Fruit fly (Drosophila melanogaster) whole organism, pupa: ENCODE measurements around the gene gammaTub37C.

ENCODE experiments used
- CG10348 ChIP-seq: fragments of 200-800 bp; sonication (Bioruptor generic); IDR thresholded peaks from 2 replicates; pipeline ENCODE4 v1.3.6; 2022; ENCODE audit warnings: missing biosample characterization, missing genetic modification characterization
- CG12605 ChIP-seq: fragments of 200-800 bp; sonication (Bioruptor generic); IDR thresholded peaks from 2 replicates; pipeline ENCODE4 v1.3.6; 2022; ENCODE audit warnings: missing biosample characterization, missing genetic modification characterization
- CG15710 ChIP-seq: fragments of 200-800 bp; sonication (Bioruptor generic); optimal IDR thresholded peaks from 2 replicates; lab custom pipeline; 2018; ENCODE audit warnings: missing biosample characterization, mild to moderate bottlenecking, missing genetic modification characterization, moderate library complexity
- CG32121 ChIP-seq: fragments of 200-800 bp; sonication (Bioruptor generic); IDR thresholded peaks from 2 replicates; pipeline ENCODE4 v1.3.6; 2022; ENCODE audit warnings: missing biosample characterization, missing genetic modification characterization
- CG34367 ChIP-seq: fragments of 200-800 bp; sonication (Bioruptor generic); optimal IDR thresholded peaks from 2 replicates; lab custom pipeline; 2018; ENCODE audit warnings: missing biosample characterization, mild to moderate bottlenecking, missing genetic modification characterization
- CG4496 ChIP-seq: fragments of 200-800 bp; sonication (Bioruptor generic); IDR thresholded peaks from 3 replicates; pipeline ENCODE4 v1.3.6; 2022; ENCODE audit warnings: missing biosample characterization, missing genetic modification characterization
- CG8159 ChIP-seq: fragments of 200-800 bp; sonication (Bioruptor generic); optimal IDR thresholded peaks from 3 replicates; lab custom pipeline; 2018; ENCODE audit warnings: missing biosample characterization, mild to moderate bottlenecking, missing genetic modification characterization, moderate library complexity
- CG9948 ChIP-seq: fragments of 200-800 bp; sonication (Bioruptor generic); optimal IDR thresholded peaks from 2 replicates; lab custom pipeline; 2018; ENCODE audit warnings: missing biosample characterization, mild to moderate bottlenecking, missing genetic modification characterization, moderate library complexity
- D1 ChIP-seq: fragments of 200-800 bp; sonication (Bioruptor generic); optimal IDR thresholded peaks from 2 replicates; lab custom pipeline; 2018; ENCODE audit warnings: missing biosample characterization, mild to moderate bottlenecking, missing genetic modification characterization, moderate library complexity
- EcR ChIP-seq: fragments of 200-800 bp; sonication (Bioruptor generic); optimal IDR thresholded peaks from 3 replicates; lab custom pipeline; 2019; ENCODE audit warnings: missing biosample characterization, missing genetic modification characterization, mild to moderate bottlenecking, moderate library complexity, missing genetic modification reagents
- Ets98B ChIP-seq: fragments of 200-800 bp; sonication (Bioruptor generic); IDR thresholded peaks from 2 replicates; pipeline ENCODE4 v1.3.6; 2022; ENCODE audit warnings: missing biosample characterization, missing genetic modification characterization
- Snoo ChIP-seq: fragments of 200-800 bp; sonication (Bioruptor generic); optimal IDR thresholded peaks from 3 replicates; lab custom pipeline; 2017; ENCODE audit warnings: missing biosample characterization, mild to moderate bottlenecking, missing genetic modification characterization, inconsistent platforms
- rn ChIP-seq: fragments of 200-800 bp; sonication (Bioruptor generic); IDR thresholded peaks from 2 replicates; pipeline ENCODE4 v1.3.6; 2022; ENCODE audit warnings: missing biosample characterization, missing genetic modification characterization

- no peak for TF ChIP-seq EcR (GFP tag; lab: Kevin White, UChicago)
- no peak for TF ChIP-seq CG8159 (tag; lab: Kevin White, UChicago)
- no peak for TF ChIP-seq CG12605
- no peak for TF ChIP-seq D1 (tag; lab: Kevin White, UChicago)
- TF ChIP-seq CG32121 (GFP tag; lab: Robert Waterston, UW), result no peak
- no peak for TF ChIP-seq Ets98B (GFP tag; lab: Robert Waterston, UW)
- no peak for TF ChIP-seq rn
- no peak for TF ChIP-seq CG9948
- no peak for TF ChIP-seq CG15710 (tag; lab: Kevin White, UChicago)
- TF ChIP-seq CG4496 (GFP tag; lab: Robert Waterston, UW), result no peak
- TF ChIP-seq Snoo, result no peak
- no peak for TF ChIP-seq CG34367 (tag; lab: Kevin White, UChicago)
- no peak for TF ChIP-seq CG10348 (GFP tag; lab: Robert Waterston, UW)
Measured at dm6 chr2L:19204546-19204945, 19.0 kb upstream of the gammaTub37C start.
